Fruit fly (Drosophila melanogaster): ENCODE measurements around the gene hec.

- TF ChIP-seq kah (GFP tag; optimal IDR thresholded peaks at IDR 0.05) (no peak), prd (optimal IDR thresholded peaks at IDR 0.05) (no peak), prd (GFP tag; IDR thresholded peaks at IDR 0.05) (no peak), CG31365 (tag; optimal IDR thresholded peaks at IDR 0.05) (peak; percentile 92)
Measured at dm6 chrX:12967296-12967938, 10.2 kb upstream of the hec start, which contains the start of gene Mur11Da.

All from whole organism, embryonic.